Fruit fly (Drosophila melanogaster) whole organism, prepupa: ENCODE results near the gene CG10587.

Experiments
- Blimp-1 ChIP-seq: fragments of 200-800 bp; sonication (Bioruptor generic); optimal IDR thresholded peaks from 3 replicates; lab custom pipeline; 2017; ENCODE audit warnings: missing biosample characterization, missing genetic modification characterization, mild to moderate bottlenecking, moderate library complexity, missing genetic modification reagents
- CG10631 ChIP-seq: fragments of 200-800 bp; sonication (Bioruptor generic); optimal IDR thresholded peaks from 2 replicates; lab custom pipeline; 2016; ENCODE audit warnings: missing biosample characterization, missing genetic modification characterization
- CG10669 ChIP-seq: fragments of 200-800 bp; sonication (Bioruptor generic); optimal IDR thresholded peaks from 3 replicates; lab custom pipeline; 2018; ENCODE audit warnings: missing biosample characterization, mild to moderate bottlenecking, missing genetic modification characterization, moderate library complexity
- CG11294 ChIP-seq: fragments of 200-800 bp; sonication (Bioruptor generic); IDR thresholded peaks from 2 replicates; pipeline ENCODE4 v1.3.6; 2022; ENCODE audit warnings: missing biosample characterization, missing genetic modification characterization
- CG11762 ChIP-seq: fragments of 200-800 bp; sonication (Bioruptor generic); optimal IDR thresholded peaks from 3 replicates; lab custom pipeline; 2016; ENCODE audit warnings: missing biosample characterization, missing genetic modification characterization; ENCODE audit not compliant: insufficient read depth
- CG11902 ChIP-seq: fragments of 200-800 bp; sonication (Bioruptor generic); optimal IDR thresholded peaks from 3 replicates; lab custom pipeline; 2016; ENCODE audit warnings: missing biosample characterization, missing genetic modification characterization
- CG15336 ChIP-seq: fragments of 200-800 bp; sonication (Bioruptor generic); IDR thresholded peaks from 2 replicates; pipeline ENCODE4 v1.3.6; 2022; ENCODE audit warnings: missing biosample characterization, missing genetic modification characterization
- CG16779 ChIP-seq: fragments of 200-800 bp; sonication (Bioruptor generic); optimal IDR thresholded peaks from 3 replicates; lab custom pipeline; 2017; ENCODE audit warnings: missing biosample characterization, mild to moderate bottlenecking, missing genetic modification characterization
- CG3032 ChIP-seq: fragments of 200-800 bp; optimal IDR thresholded peaks from 2 replicates; lab custom pipeline; 2019; ENCODE audit warnings: missing biosample characterization, mild to moderate bottlenecking, missing genetic modification characterization, moderate library complexity
- CG31627 ChIP-seq: fragments of 200-800 bp; sonication (Bioruptor generic); optimal IDR thresholded peaks from 3 replicates; lab custom pipeline; 2016; ENCODE audit warnings: missing biosample characterization, missing genetic modification characterization
- CG34406 ChIP-seq: fragments of 200-800 bp; sonication (Bioruptor generic); optimal IDR thresholded peaks from 3 replicates; lab custom pipeline; 2016; ENCODE audit warnings: missing biosample characterization, missing genetic modification characterization
- CG3919 ChIP-seq: fragments of 200-800 bp; sonication (Bioruptor generic); optimal IDR thresholded peaks from 3 replicates; lab custom pipeline; 2016; ENCODE audit warnings: missing biosample characterization, missing genetic modification characterization
- CG4318 ChIP-seq: fragments of 200-800 bp; sonication (Bioruptor generic); optimal IDR thresholded peaks from 3 replicates; lab custom pipeline; 2017; ENCODE audit warnings: missing biosample characterization, mild to moderate bottlenecking, missing genetic modification characterization
- CG6163 ChIP-seq: fragments of 200-800 bp; sonication (Bioruptor generic); IDR thresholded peaks from 3 replicates; pipeline ENCODE4 v1.3.6; 2022; ENCODE audit warnings: missing biosample characterization, missing genetic modification characterization
- CG6276 ChIP-seq: fragments of 200-800 bp; sonication (Bioruptor generic); optimal IDR thresholded peaks from 2 replicates; lab custom pipeline; 2017; ENCODE audit warnings: missing biosample characterization, mild to moderate bottlenecking, missing genetic modification characterization
- CG6792 ChIP-seq: fragments of 200-800 bp; sonication (Bioruptor generic); optimal IDR thresholded peaks from 3 replicates; lab custom pipeline; 2016; ENCODE audit warnings: missing biosample characterization, missing genetic modification characterization
- CG6808 ChIP-seq: fragments of 200-800 bp; sonication (Bioruptor generic); optimal IDR thresholded peaks from 3 replicates; lab custom pipeline; 2017; ENCODE audit warnings: missing biosample characterization, missing genetic modification characterization, mild to moderate bottlenecking, moderate library complexity, missing genetic modification reagents
- CG6854 ChIP-seq: fragments of 200-800 bp; sonication (Bioruptor generic); optimal IDR thresholded peaks from 2 replicates; lab custom pipeline; 2017; ENCODE audit warnings: missing biosample characterization, mild to moderate bottlenecking, missing genetic modification characterization
- CG7368 ChIP-seq: fragments of 200-800 bp; sonication (Bioruptor generic); optimal IDR thresholded peaks from 3 replicates; lab custom pipeline; 2016; ENCODE audit warnings: missing biosample characterization, missing genetic modification characterization
- CG8319 ChIP-seq: fragments of 200-800 bp; sonication (Bioruptor generic); optimal IDR thresholded peaks from 3 replicates; lab custom pipeline; 2016; ENCODE audit warnings: missing biosample characterization, missing genetic modification characterization
- CG8632 ChIP-seq: fragments of 200-800 bp; sonication (Bioruptor generic); optimal IDR thresholded peaks from 3 replicates; lab custom pipeline; 2016; ENCODE audit warnings: missing biosample characterization, missing genetic modification characterization
- CG9139 ChIP-seq: fragments of 200-800 bp; sonication (Bioruptor generic); optimal IDR thresholded peaks from 3 replicates; lab custom pipeline; 2017; ENCODE audit warnings: missing biosample characterization, mild to moderate bottlenecking, missing genetic modification characterization
- Eip75B ChIP-seq: fragments of 200-800 bp; sonication (Bioruptor generic); optimal IDR thresholded peaks from 3 replicates; lab custom pipeline; 2016; ENCODE audit warnings: missing biosample characterization, missing genetic modification characterization
- Eip78C ChIP-seq: fragments of 200-800 bp; sonication (Bioruptor generic); peaks from one replicate; lab custom pipeline; 2016; ENCODE audit warnings: missing biosample characterization, missing genetic modification characterization
- Eip93F ChIP-seq: fragments of 200-800 bp; sonication (Bioruptor generic); optimal IDR thresholded peaks from 2 replicates; lab custom pipeline; 2016; ENCODE audit warnings: missing biosample characterization, mild to moderate bottlenecking, missing genetic modification characterization
- Ets21C ChIP-seq: fragments of 200-800 bp; sonication (Bioruptor generic); optimal IDR thresholded peaks from 3 replicates; lab custom pipeline; 2016; ENCODE audit warnings: missing biosample characterization, missing genetic modification characterization
- Ets96B ChIP-seq: fragments of 200-800 bp; optimal IDR thresholded peaks from 2 replicates; lab custom pipeline; 2019; ENCODE audit warnings: missing biosample characterization, mild to moderate bottlenecking, missing genetic modification characterization, moderate library complexity
- Gug ChIP-seq: fragments of 200-800 bp; sonication (Bioruptor generic); IDR thresholded peaks from 2 replicates; pipeline ENCODE4 v1.3.6; 2022; ENCODE audit warnings: missing biosample characterization, missing genetic modification characterization
- Hr38 ChIP-seq: sonication (Bioruptor generic); optimal IDR thresholded peaks from 2 replicates; lab custom pipeline; 2016; ENCODE audit warnings: missing biosample characterization, missing genetic modification characterization
- Hr39 ChIP-seq: fragments of 200-800 bp; sonication (Bioruptor generic); optimal IDR thresholded peaks from 2 replicates; lab custom pipeline; 2016; ENCODE audit warnings: missing biosample characterization, missing genetic modification characterization
- Met ChIP-seq: fragments of 200-800 bp; sonication (Bioruptor generic); optimal IDR thresholded peaks from 3 replicates; lab custom pipeline; 2016; ENCODE audit warnings: missing biosample characterization, missing genetic modification characterization
- OdsH ChIP-seq: fragments of 200-800 bp; sonication (Bioruptor generic); optimal IDR thresholded peaks from 3 replicates; lab custom pipeline; 2016; ENCODE audit warnings: missing biosample characterization, missing genetic modification characterization
- Smox ChIP-seq: fragments of 200-800 bp; sonication (Bioruptor generic); optimal IDR thresholded peaks from 3 replicates; lab custom pipeline; 2016; ENCODE audit warnings: missing biosample characterization, missing genetic modification characterization
- Sox102F ChIP-seq: fragments of 200-800 bp; sonication (Bioruptor generic); optimal IDR thresholded peaks from 2 replicates; lab custom pipeline; 2016; ENCODE audit warnings: missing biosample characterization, mild to moderate bottlenecking, missing genetic modification characterization
- Sox14 ChIP-seq: fragments of 200-800 bp; sonication (Bioruptor generic); optimal IDR thresholded peaks from 3 replicates; lab custom pipeline; 2016; ENCODE audit warnings: missing biosample characterization, missing genetic modification characterization
- Sox15 ChIP-seq: fragments of 200-800 bp; sonication (Bioruptor generic); optimal IDR thresholded peaks from 3 replicates; lab custom pipeline; 2016; ENCODE audit warnings: missing biosample characterization, missing genetic modification characterization
- achi ChIP-seq: fragments of 200-800 bp; sonication (Bioruptor generic); optimal IDR thresholded peaks from 3 replicates; lab custom pipeline; 2016; ENCODE audit warnings: missing biosample characterization, missing genetic modification characterization
- acj6 ChIP-seq: fragments of 200-800 bp; sonication (Bioruptor generic); optimal IDR thresholded peaks from 3 replicates; lab custom pipeline; 2016; ENCODE audit warnings: missing biosample characterization, missing genetic modification characterization
- cyc ChIP-seq: fragments of 200-800 bp; sonication (Bioruptor generic); optimal IDR thresholded peaks from 3 replicates; lab custom pipeline; 2016; ENCODE audit warnings: missing biosample characterization, missing genetic modification characterization
- dsx ChIP-seq: fragments of 200-800 bp; optimal IDR thresholded peaks from 3 replicates; lab custom pipeline; 2019; ENCODE audit warnings: missing biosample characterization, mild to moderate bottlenecking, missing genetic modification characterization, moderate library complexity; ENCODE audit not compliant: poor library complexity, severe bottlenecking
- eg ChIP-seq: fragments of 200-800 bp; sonication (Bioruptor generic); IDR thresholded peaks from 3 replicates; pipeline ENCODE4 v1.3.6; 2022; ENCODE audit warnings: missing biosample characterization, missing genetic modification characterization
- esn ChIP-seq: fragments of 200-800 bp; sonication (Bioruptor generic); optimal IDR thresholded peaks from 2 replicates; lab custom pipeline; 2016; ENCODE audit warnings: missing biosample characterization, mild to moderate bottlenecking, missing genetic modification characterization, moderate library complexity
- fkh ChIP-seq: fragments of 200-800 bp; sonication (Bioruptor generic); optimal IDR thresholded peaks from 3 replicates; lab custom pipeline; 2017; ENCODE audit warnings: missing biosample characterization, mild to moderate bottlenecking, missing genetic modification characterization, moderate library complexity
- lz ChIP-seq: fragments of 200-800 bp; sonication (Bioruptor generic); optimal IDR thresholded peaks from 3 replicates; lab custom pipeline; 2016; ENCODE audit warnings: missing biosample characterization, missing genetic modification characterization
- net ChIP-seq: fragments of 200-800 bp; sonication (Bioruptor generic); optimal IDR thresholded peaks from 3 replicates; lab custom pipeline; 2016; ENCODE audit warnings: missing biosample characterization, missing genetic modification characterization
- pdm3 ChIP-seq: fragments of 200-800 bp; sonication (Bioruptor generic); optimal IDR thresholded peaks from 3 replicates; lab custom pipeline; 2016; ENCODE audit warnings: missing biosample characterization, missing genetic modification characterization
- salr ChIP-seq, 2 experiments: fragments of 200-800 bp; sonication (Bioruptor generic); optimal IDR thresholded peaks; 3 replicates each; lab custom pipeline; 2016 to 2018; ENCODE audit warnings: missing biosample characterization in 2 of 2, missing genetic modification characterization in 2 of 2, mild to moderate bottlenecking in 1 of 2
- svp ChIP-seq: fragments of 200-800 bp; sonication (Bioruptor generic); peaks from one replicate; lab custom pipeline; 2016; ENCODE audit warnings: missing biosample characterization, missing genetic modification characterization
- topi ChIP-seq: fragments of 200-800 bp; sonication (Bioruptor generic); optimal IDR thresholded peaks from 3 replicates; lab custom pipeline; 2016; ENCODE audit warnings: missing biosample characterization, missing genetic modification characterization
- vri ChIP-seq: fragments of 200-800 bp; sonication (Bioruptor generic); optimal IDR thresholded peaks from 3 replicates; lab custom pipeline; 2016; ENCODE audit warnings: missing biosample characterization, mild to moderate bottlenecking, missing genetic modification characterization

Gene CG10587

dm6 chr3L:20952622-20953618, 9.4 kb downstream of the CG10587 start:
- TF ChIP-seq Eip78C (GFP tag; lab: Kevin White, UChicago): peak; percentile 84
- peak; percentile 35 for TF ChIP-seq achi (GFP tag; lab: Kevin White, UChicago)
- peak; percentile 57 for TF ChIP-seq CG11902 (GFP tag; lab: Kevin White, UChicago)
- peak; percentile 14 for TF ChIP-seq Blimp-1 (GFP tag; lab: Kevin White, UChicago)
- TF ChIP-seq topi (GFP tag; lab: Kevin White, UChicago): peak; percentile 58
- peak; percentile 18 for TF ChIP-seq Eip75B (GFP tag; lab: Kevin White, UChicago)
- no peak for TF ChIP-seq CG10631 (GFP tag; lab: Kevin White, UChicago)
- peak; percentile 48 for TF ChIP-seq CG34406 (GFP tag; lab: Kevin White, UChicago)
- no peak for TF ChIP-seq CG6854
- no peak for TF ChIP-seq Hr38 (GFP tag; lab: Kevin White, UChicago)
- TF ChIP-seq esn (GFP tag; lab: Kevin White, UChicago): peak; percentile 67
- TF ChIP-seq svp (GFP tag; lab: Kevin White, UChicago): peak; percentile 84
- peak; percentile 41 for TF ChIP-seq CG8632
- TF ChIP-seq CG9139 (GFP tag; lab: Kevin White, UChicago): no peak
- TF ChIP-seq CG6163 (GFP tag; lab: Robert Waterston, UW): peak; percentile 80
- TF ChIP-seq CG16779 (tag; lab: Kevin White, UChicago): no peak
- no peak for TF ChIP-seq dsx (GFP tag; lab: Kevin White, UChicago)
- peak; percentile 61 for TF ChIP-seq Hr39 (GFP tag; lab: Kevin White, UChicago)
- peak; percentile 47 for TF ChIP-seq CG3919 (GFP tag; lab: Kevin White, UChicago)
- peak; percentile 56 for TF ChIP-seq Sox15 (GFP tag; lab: Kevin White, UChicago)
- TF ChIP-seq CG10669 (GFP tag; lab: Kevin White, UChicago): peak; percentile 31
- peak; percentile 45 for TF ChIP-seq Gug (GFP tag; lab: Robert Waterston, UW)
- TF ChIP-seq CG11294: no peak
- TF ChIP-seq Met (GFP tag; lab: Kevin White, UChicago): peak; percentile 50
- TF ChIP-seq acj6: peak; percentile 54
- TF ChIP-seq cyc (GFP tag; lab: Kevin White, UChicago): peak; percentile 58
- peak; percentile 58 for TF ChIP-seq Smox (GFP tag; lab: Kevin White, UChicago)
- peak; percentile 58 for TF ChIP-seq lz (GFP tag; lab: Kevin White, UChicago)
- TF ChIP-seq CG7368 (GFP tag; lab: Kevin White, UChicago): peak; percentile 43
- TF ChIP-seq CG11762 (GFP tag; lab: Kevin White, UChicago): no peak
- peak; percentile 14 for TF ChIP-seq Ets96B (tag; lab: Kevin White, UChicago)
- no peak for TF ChIP-seq net
- peak; percentile 36 for TF ChIP-seq Ets21C (GFP tag; lab: Kevin White, UChicago)
- no peak for TF ChIP-seq CG3032 (tag; lab: Kevin White, UChicago)
- TF ChIP-seq eg: peak; percentile 66; the same call in 2 of the 3 replicates
- TF ChIP-seq Sox102F (GFP tag; lab: Kevin White, UChicago): peak; percentile 35
- no peak for TF ChIP-seq Eip93F (GFP tag; lab: Kevin White, UChicago)
- peak; percentile 2 for TF ChIP-seq vri
- peak; percentile 57 for TF ChIP-seq CG31627 (GFP tag; lab: Kevin White, UChicago)
- TF ChIP-seq CG8319 (GFP tag; lab: Kevin White, UChicago): peak; percentile 49
- peak; percentile 45 for TF ChIP-seq CG15336 (GFP tag; lab: Robert Waterston, UW)
- no peak for TF ChIP-seq CG6276
- TF ChIP-seq OdsH (GFP tag; lab: Kevin White, UChicago): peak; percentile 40
- peak; percentile 35 for TF ChIP-seq Sox14 (GFP tag; lab: Kevin White, UChicago)
- TF ChIP-seq CG6808 (GFP tag; lab: Kevin White, UChicago): no peak
- TF ChIP-seq salr (GFP tag; optimal IDR thresholded peaks at IDR 0.05; lab: Kevin White, UChicago): no peak
- peak; percentile 51 for TF ChIP-seq pdm3 (GFP tag; lab: Kevin White, UChicago)
- TF ChIP-seq CG6792 (GFP tag; lab: Kevin White, UChicago): peak; percentile 71
- TF ChIP-seq fkh: no peak
- no peak for TF ChIP-seq CG4318
